Worm (Caenorhabditis elegans) whole organism, L4/young adult: Measurements from ENCODE around the gene F52D10.2.

Source experiments
- W03F9.2 ChIP-seq: fragments of 150-350 bp; optimal IDR thresholded peaks from 2 replicates; lab custom pipeline; 2014; ENCODE audit warnings: missing biosample characterization, missing genetic modification characterization
- dao-5 ChIP-seq: sonication (generic microtip); optimal IDR thresholded peaks from 2 replicates; lab custom pipeline; 2016; ENCODE audit warnings: missing genotype, missing genetic modification characterization, moderate library complexity, missing compliant biosample characterization
- him-1 ChIP-seq: sonication (generic microtip); optimal IDR thresholded peaks from 2 replicates; lab custom pipeline; 2016; ENCODE audit warnings: missing genotype, missing genetic modification reagents, missing genetic modification characterization, missing compliant biosample characterization

The F52D10.2 gene

DNA sequence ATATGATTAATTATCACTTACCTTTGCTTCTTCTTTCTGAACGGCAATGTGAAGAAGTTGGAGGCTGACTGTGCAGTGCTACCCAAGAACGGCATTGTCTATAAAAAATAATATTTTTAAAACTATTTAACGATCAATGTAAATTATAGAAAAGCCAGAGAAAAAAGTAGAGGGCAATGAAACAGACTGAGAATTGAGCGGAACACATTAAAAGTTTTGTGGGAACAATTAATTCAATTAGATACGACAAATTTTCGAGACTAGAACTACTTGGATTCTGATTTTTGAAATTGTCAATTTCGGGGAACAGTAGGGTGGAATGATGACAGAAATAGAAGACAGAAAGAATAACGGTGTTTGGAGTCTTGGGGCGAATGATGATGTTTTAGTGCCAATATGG is at the start of gene F52D10.2:
F52D10.2 (minus strand) TSS at position 101 of the 400 bp plus-strand sequence.
- TF ChIP-seq dao-5 (tag; lab: Kevin White, UChicago) (no peak), him-1 (tag; lab: Kevin White, UChicago) (no peak), W03F9.2 (tag; lab: Kevin White, UChicago) (no peak)

DNA sequence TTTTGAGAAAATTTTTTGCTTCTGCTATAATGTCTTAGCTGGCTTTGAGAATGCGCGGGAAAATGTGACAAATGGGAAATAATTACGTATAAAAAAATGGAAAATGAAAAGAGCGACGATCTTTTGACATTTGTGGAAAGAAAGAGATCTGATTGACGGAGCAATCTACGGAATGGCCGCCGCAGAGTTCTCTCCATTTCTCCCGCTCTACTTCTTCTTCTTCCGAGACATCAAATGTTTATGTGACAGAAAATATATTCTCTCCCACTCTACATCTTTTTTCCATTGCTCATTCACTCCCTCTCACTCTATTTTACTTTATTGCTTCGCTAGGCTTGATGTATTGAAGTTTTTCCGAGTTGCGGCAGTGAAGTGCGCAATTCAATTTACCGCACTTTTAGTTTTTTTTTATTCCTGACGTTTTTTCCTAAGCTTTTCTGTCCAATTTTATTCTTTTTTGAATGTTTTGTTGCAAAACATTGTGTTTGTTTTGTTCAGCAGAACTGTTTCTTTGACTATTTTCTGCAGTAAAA is 49.0 kb upstream of the F52D10.2 start:
- no peak for TF ChIP-seq dao-5 (tag; lab: Kevin White, UChicago)
- no peak for TF ChIP-seq him-1 (tag; lab: Kevin White, UChicago)
- TF ChIP-seq W03F9.2 (tag; lab: Kevin White, UChicago), result no peak

DNA sequence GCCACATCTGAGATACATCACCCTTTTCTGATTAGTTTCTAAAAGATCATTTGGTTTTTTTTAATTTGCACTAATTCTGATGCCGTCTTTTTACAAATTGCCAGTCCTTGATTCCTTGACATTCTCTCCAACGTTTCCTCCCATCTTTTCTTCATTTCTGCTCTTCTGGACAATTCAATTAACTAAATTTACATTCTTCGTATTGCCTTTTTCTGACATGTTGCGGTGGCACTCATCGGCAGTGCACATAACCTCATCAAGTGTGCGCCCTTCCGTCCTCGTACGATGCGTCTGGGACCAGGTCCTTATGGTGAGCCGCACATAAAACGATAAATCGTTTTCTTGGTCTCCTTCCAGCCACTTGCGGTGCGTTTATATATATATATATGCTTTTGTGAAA is 47.5 kb upstream of the F52D10.2 start:
- TF ChIP-seq dao-5 (tag; lab: Kevin White, UChicago) (no peak), W03F9.2 (tag; lab: Kevin White, UChicago) (no peak), him-1 (tag; lab: Kevin White, UChicago) (no peak)

DNA sequence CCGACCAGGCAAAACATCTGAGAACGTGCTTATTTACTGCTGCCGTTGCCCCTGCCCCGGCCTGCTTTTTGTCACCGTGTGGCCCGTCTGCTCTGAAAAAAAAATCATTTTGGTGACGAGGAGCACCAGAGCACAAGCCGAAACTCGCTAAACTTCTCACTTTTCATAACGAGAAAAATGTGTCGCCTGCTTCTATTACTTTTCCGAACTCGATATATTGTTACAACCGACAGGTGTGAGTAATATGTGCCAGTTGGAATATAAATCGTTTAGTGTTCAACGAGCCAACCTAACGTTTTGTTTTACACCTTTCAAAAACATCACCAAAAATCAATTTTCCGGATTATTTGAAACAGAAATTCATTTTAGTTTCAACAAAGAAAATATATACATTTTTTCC is 46.2 kb upstream of the F52D10.2 start:
- TF ChIP-seq W03F9.2 (tag; lab: Kevin White, UChicago) (no peak), dao-5 (tag; lab: Kevin White, UChicago) (no peak), him-1 (tag; lab: Kevin White, UChicago) (no peak)

DNA sequence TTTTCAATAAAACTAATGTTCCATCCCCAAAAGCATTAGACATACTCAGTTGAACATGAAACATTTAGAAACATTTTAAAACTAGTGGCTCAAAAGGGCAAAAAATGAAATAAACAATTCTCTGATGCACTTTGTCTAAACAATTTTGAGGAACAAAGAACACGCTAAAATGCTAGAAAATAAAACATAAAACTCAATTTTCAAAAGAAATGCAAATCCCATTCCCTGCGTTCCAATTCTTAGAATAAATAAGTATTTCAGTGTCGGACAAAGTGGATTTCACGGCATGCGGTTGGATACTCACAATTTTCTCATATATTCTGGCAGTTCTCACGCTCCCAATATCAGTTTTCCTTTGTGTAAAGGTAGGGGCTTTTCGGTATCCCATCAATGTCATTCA is 41.8 kb upstream of the F52D10.2 start:
- TF ChIP-seq W03F9.2 (tag; lab: Kevin White, UChicago) (no peak), him-1 (tag; lab: Kevin White, UChicago) (no peak), dao-5 (tag; lab: Kevin White, UChicago) (no peak)

DNA sequence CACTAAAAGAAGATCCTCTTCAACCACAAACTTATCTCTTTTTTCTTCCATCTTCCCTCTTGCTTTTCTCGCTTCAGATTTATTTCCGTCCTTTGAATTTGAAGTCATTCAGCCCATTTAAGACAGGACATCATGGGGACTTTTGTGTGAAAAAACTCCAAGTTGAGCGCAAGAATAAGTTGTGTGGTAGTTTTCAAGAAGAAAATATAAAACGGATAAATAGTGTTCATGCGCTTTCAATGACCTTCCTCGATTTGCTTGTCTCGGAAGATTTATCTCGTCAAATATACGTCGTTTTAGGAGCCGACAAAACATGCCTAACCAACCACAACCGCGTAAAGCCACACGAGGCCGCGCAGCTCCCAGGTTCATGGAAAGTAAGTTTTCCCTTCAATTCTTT is 40.6 kb upstream of the F52D10.2 start, which contains the start of gene sto-6:
sto-6 (plus strand) TSS at position 301 of the 400 bp plus-strand sequence.
- TF ChIP-seq dao-5 (tag; lab: Kevin White, UChicago) (no peak), him-1 (tag; lab: Kevin White, UChicago) (no peak), W03F9.2 (tag; lab: Kevin White, UChicago) (no peak)

DNA sequence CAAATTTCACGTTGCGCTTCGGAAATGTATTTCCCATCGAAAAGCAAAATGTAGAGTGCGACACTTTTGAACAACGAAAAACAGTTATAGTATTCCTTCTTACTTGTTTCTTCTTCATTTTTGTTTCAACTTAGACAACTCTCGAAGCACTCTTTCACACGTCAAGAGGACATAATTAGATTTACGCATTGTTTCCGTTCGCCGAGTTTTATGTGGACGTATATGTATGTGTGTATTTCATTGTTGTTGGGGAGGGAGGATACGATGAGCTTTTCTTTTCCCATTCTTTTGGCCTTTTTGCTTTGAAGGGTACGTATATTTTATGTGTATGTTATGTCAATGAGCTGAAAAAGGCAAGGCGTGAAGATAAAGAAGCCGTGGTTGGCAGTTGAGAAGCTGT is 39.0 kb upstream of the F52D10.2 start:
- TF ChIP-seq dao-5 (tag; lab: Kevin White, UChicago) (no peak), him-1 (tag; lab: Kevin White, UChicago) (no peak), W03F9.2 (tag; lab: Kevin White, UChicago) (no peak)

DNA sequence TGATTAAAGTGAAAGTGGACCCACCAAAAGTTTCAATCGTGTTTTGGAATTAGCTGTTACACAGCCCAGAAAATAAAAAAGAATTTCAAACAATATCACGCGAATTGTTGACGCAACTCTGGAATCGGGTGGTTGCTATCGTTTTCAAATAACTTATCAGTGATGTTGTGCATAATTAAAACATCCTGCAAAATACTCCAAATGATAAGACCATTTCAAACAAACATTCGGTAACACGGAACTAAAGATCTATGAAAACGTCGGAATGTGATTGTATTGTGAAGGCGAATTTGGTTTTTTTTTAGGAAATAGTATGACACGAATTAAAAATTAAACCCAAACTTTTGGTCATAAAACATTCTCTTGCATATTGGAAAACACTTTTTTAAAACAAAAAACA is 37.1 kb upstream of the F52D10.2 start, which contains the start of gene spp-30:
spp-30 (minus strand) TSS at position 101 of the 400 bp plus-strand sequence.
- TF ChIP-seq dao-5 (tag; lab: Kevin White, UChicago) (no peak), W03F9.2 (tag; lab: Kevin White, UChicago) (no peak), him-1 (tag; lab: Kevin White, UChicago) (no peak)

DNA sequence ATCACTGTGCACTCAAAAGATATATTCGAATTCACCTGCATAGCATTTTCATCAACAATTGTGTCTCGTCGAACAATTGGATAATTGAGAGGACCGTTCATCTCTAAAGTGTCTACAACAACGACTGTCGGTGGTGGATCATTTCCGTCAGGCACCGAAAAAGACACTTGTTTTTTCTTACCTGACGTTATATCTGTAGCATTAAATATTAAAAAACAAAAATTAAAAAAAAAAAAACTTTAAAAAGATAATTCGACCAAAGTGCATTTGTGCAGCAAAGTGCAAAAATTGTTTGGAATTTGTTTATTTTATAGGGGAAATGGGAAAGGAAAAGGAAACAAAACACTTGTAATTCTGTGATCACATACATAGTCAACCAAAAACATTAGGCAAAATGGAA is 35.5 kb upstream of the F52D10.2 start, which contains the start of gene twk-44:
twk-44 (minus strand) TSS at position 101 of the 400 bp plus-strand sequence.
- TF ChIP-seq W03F9.2 (tag; lab: Kevin White, UChicago) (no peak), dao-5 (tag; lab: Kevin White, UChicago) (no peak), him-1 (tag; lab: Kevin White, UChicago) (no peak)

DNA sequence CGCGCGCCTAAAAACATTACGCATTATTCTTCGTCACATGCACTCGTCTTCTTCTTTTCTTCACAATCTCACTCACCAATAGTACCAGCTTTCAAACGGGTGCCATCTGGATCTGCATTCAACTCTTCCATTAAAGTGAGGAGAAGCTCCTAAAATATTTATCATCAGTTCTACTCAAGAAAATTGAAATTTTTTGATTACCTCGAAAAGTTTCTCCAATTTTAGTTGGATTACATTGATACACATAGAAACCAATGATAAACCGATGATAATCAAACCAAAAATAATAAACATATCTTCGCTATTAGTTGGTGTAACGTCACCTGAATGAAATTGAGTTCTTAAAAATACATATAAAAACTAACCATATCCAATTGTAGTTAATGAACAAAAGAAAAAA is 33.1 kb upstream of the F52D10.2 start:
- TF ChIP-seq W03F9.2 (tag; lab: Kevin White, UChicago), result no peak
- TF ChIP-seq dao-5 (tag; lab: Kevin White, UChicago), result no peak
- TF ChIP-seq him-1 (tag; lab: Kevin White, UChicago), result no peak

DNA sequence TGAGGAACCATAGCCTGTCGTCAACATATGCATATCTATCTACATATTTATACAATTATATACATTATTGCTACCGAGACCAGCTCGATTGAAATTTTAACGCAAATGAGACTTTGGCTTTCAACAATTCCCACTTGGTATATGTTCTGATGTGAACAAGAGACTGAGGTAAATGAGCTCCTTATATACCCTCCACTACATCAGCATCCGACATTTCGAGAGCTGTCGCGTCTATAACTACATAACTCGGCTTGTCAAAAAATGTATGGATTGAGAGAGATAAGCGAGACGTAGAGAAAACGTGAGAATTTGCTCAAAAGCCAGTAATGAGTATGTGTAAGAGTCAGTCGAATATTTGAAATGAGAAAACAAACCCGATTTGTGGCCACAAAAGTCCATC is 31.9 kb upstream of the F52D10.2 start:
- TF ChIP-seq dao-5 (tag; lab: Kevin White, UChicago) (no peak), him-1 (tag; lab: Kevin White, UChicago) (no peak), W03F9.2 (tag; lab: Kevin White, UChicago) (no peak)

DNA sequence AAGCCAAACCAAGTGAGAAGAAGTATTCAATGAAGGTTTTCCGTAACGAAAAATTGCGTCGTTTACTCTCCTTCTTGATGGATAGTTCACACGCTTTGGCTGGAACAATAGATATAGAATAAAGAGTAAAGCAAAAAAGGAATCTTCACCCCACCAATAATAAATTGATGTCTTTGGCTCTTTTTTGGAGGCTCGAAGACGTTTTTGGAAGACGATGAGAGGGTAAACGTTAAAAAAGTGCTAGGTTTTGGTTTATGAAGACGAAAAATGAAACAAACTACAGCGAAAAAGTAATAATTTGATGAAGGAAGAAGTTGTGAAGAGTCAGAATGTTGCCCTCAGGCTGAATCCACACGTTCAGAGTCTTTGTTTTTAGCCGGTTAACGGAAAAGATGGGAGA is 30.5 kb upstream of the F52D10.2 start, which contains the start of gene sto-3:
sto-3 (minus strand) TSS at position 101 of the 400 bp plus-strand sequence.
- no peak for TF ChIP-seq dao-5 (tag; lab: Kevin White, UChicago)
- no peak for TF ChIP-seq W03F9.2 (tag; lab: Kevin White, UChicago)
- no peak for TF ChIP-seq him-1 (tag; lab: Kevin White, UChicago)

DNA sequence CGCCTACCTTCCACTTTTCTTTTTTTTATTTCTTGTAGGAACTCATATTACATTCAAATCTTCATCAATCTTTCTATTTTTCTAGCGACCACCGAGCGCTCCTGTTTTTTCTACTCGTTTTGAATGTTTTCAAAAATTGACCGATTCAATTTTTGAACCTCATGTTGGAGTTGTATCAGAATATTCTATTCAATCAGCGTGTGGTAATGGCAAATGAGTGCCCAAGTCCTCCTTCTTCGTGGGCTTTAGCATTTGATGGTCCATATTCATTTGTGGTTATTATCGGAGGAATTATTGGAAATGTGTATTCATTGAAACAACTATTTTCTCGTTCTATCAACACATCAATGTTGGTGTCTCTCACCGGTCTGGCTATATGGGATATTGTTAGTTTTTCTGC is 25.9 kb upstream of the F52D10.2 start, which contains the start of gene F52D10.4:
F52D10.4 (plus strand) TSS at position 84 of the 400 bp plus-strand sequence.
- TF ChIP-seq W03F9.2 (tag; lab: Kevin White, UChicago) (no peak), him-1 (tag; lab: Kevin White, UChicago) (no peak), dao-5 (tag; lab: Kevin White, UChicago) (no peak)
